Fruit fly (Drosophila melanogaster) whole organism, wandering third instar larva: ENCODE measurements around the gene Gr5a.

ENCODE experiments used
- Abd-B ChIP-seq: fragments of >200 bp; optimal IDR thresholded peaks from 2 replicates; lab custom pipeline; 2017; ENCODE audit warnings: missing biosample characterization, missing genetic modification characterization
- CG32264 ChIP-seq: fragments of 200-800 bp; sonication (Bioruptor generic); optimal IDR thresholded peaks from 2 replicates; lab custom pipeline; 2016; ENCODE audit warnings: missing biosample characterization, missing genetic modification characterization
- CG9705 ChIP-seq: fragments of 200-800 bp; sonication (Bioruptor generic); optimal IDR thresholded peaks from 2 replicates; lab custom pipeline; 2018; ENCODE audit warnings: missing biosample characterization, mild to moderate bottlenecking, missing genetic modification characterization
- CrebA ChIP-seq: fragments of 200-800 bp; sonication (Bioruptor generic); optimal IDR thresholded peaks from 2 replicates; lab custom pipeline; 2016; ENCODE audit warnings: missing biosample characterization, mild to moderate bottlenecking, missing genetic modification characterization, borderline replicate concordance
- Dfd ChIP-seq: fragments of >200 bp; optimal IDR thresholded peaks from 2 replicates; lab custom pipeline; 2017; ENCODE audit warnings: missing biosample characterization, missing genetic modification characterization
- Dif ChIP-seq: fragments of 200-275, 200-300 bp; sonication (Bioruptor generic); optimal IDR thresholded peaks from 2 replicates; lab custom pipeline; 2018; ENCODE audit warnings: missing biosample characterization, missing genetic modification characterization; ENCODE audit not compliant: partially characterized antibody
- GATAd ChIP-seq: sonication (Bioruptor generic); optimal IDR thresholded peaks from 2 replicates; lab custom pipeline; 2016; ENCODE audit warnings: missing biosample characterization, missing genetic modification characterization
- HLH106 ChIP-seq: fragments of 200-800 bp; optimal IDR thresholded peaks from 3 replicates; lab custom pipeline; 2019; ENCODE audit warnings: missing biosample characterization, mild to moderate bottlenecking, missing genetic modification characterization, moderate library complexity
- Hnf4 ChIP-seq: fragments of 200-800 bp; sonication (Bioruptor generic); optimal IDR thresholded peaks from 2 replicates; lab custom pipeline; 2016; ENCODE audit warnings: missing biosample characterization, mild to moderate bottlenecking, missing genetic modification characterization
- Hr78 ChIP-seq: fragments of >200 bp; optimal IDR thresholded peaks from 2 replicates; lab custom pipeline; 2017; ENCODE audit warnings: missing biosample characterization, missing genetic modification characterization
- Hr83 ChIP-seq: fragments of 200-300 bp; sonication (Bioruptor generic); optimal IDR thresholded peaks from 2 replicates; lab custom pipeline; 2016; ENCODE audit warnings: missing biosample characterization, mild to moderate bottlenecking, missing genetic modification characterization, moderate library complexity; ENCODE audit not compliant: poor library complexity, severe bottlenecking
- Jra ChIP-seq: sonication (Bioruptor generic); optimal IDR thresholded peaks from 2 replicates; lab custom pipeline; 2016; ENCODE audit warnings: missing biosample characterization, missing genetic modification characterization
- Mio ChIP-seq: sonication (Bioruptor generic); optimal IDR thresholded peaks from 2 replicates; lab custom pipeline; 2016; ENCODE audit warnings: missing biosample characterization, missing genetic modification characterization
- Myc ChIP-seq: fragments of >200 bp; optimal IDR thresholded peaks from 2 replicates; lab custom pipeline; 2017
- OdsH ChIP-seq: fragments of 200-800 bp; sonication (Bioruptor generic); optimal IDR thresholded peaks from 2 replicates; lab custom pipeline; 2016; ENCODE audit warnings: missing biosample characterization, mild to moderate bottlenecking, missing genetic modification characterization
- Rel ChIP-seq, 2 experiments: fragments of 200-800 bp; sonication (Bioruptor generic) in 1 of 2; optimal IDR thresholded peaks; 2 replicates in 1 of 2; 3 replicates in 1 of 2; lab custom pipeline; 2016 to 2019; ENCODE audit warnings: mild to moderate bottlenecking in 2 of 2, missing biosample characterization in 2 of 2, missing genetic modification characterization in 2 of 2, moderate library complexity in 1 of 2
- Sp1 ChIP-seq: fragments of 200-800 bp; sonication (Bioruptor generic); optimal IDR thresholded peaks from 3 replicates; lab custom pipeline; 2019; ENCODE audit warnings: missing biosample characterization, mild to moderate bottlenecking, missing genetic modification characterization, moderate library complexity
- Vsx2 ChIP-seq: fragments of 200-300, 225-300 bp; sonication (Bioruptor generic); optimal IDR thresholded peaks from 2 replicates; lab custom pipeline; 2018; ENCODE audit warnings: missing biosample characterization, missing genetic modification characterization; ENCODE audit not compliant: partially characterized antibody
- br ChIP-seq: fragments of 200-800 bp; sonication (Bioruptor generic); optimal IDR thresholded peaks from 2 replicates; lab custom pipeline; 2016; ENCODE audit warnings: missing biosample characterization, missing genetic modification characterization
- brk ChIP-seq: fragments of 200-800 bp; sonication (Bioruptor generic); optimal IDR thresholded peaks from 2 replicates; lab custom pipeline; 2016; ENCODE audit warnings: missing biosample characterization, mild to moderate bottlenecking, missing genetic modification characterization
- dl ChIP-seq, 2 experiments: fragments of 175-275, 200-275 bp in 1 of 2; fragments of 200-275 bp in 1 of 2; sonication (Bioruptor generic); optimal IDR thresholded peaks; lab custom pipeline; 2018; ENCODE audit warnings: mild to moderate bottlenecking in 2 of 2, missing biosample characterization in 2 of 2, missing genetic modification characterization in 2 of 2, moderate library complexity in 2 of 2; ENCODE audit not compliant: partially characterized antibody in 2 of 2, insufficient read depth in 1 of 2
- dmrt93B ChIP-seq: fragments of 200-800 bp; sonication (Bioruptor generic); optimal IDR thresholded peaks from 2 replicates; lab custom pipeline; 2018; ENCODE audit warnings: missing biosample characterization, mild to moderate bottlenecking, missing genetic modification characterization
- dsf ChIP-seq: sonication (Bioruptor generic); optimal IDR thresholded peaks from 2 replicates; lab custom pipeline; 2016; ENCODE audit warnings: missing biosample characterization, missing genetic modification characterization, borderline replicate concordance
- ey ChIP-seq: fragments of 200-800 bp; sonication (Bioruptor generic); optimal IDR thresholded peaks from 2 replicates; lab custom pipeline; 2016; ENCODE audit warnings: missing biosample characterization, missing genetic modification characterization
- foxo ChIP-seq, 2 experiments: fragments of 200-800 bp; sonication (Bioruptor generic); optimal IDR thresholded peaks; 2 replicates in 1 of 2; 3 replicates in 1 of 2; lab custom pipeline; 2016 to 2017; ENCODE audit warnings: missing biosample characterization in 2 of 2, missing genetic modification characterization in 2 of 2
- fru ChIP-seq: fragments of 200-800 bp; sonication (Bioruptor generic); optimal IDR thresholded peaks from 3 replicates; lab custom pipeline; 2016; ENCODE audit warnings: missing biosample characterization, mild to moderate bottlenecking, missing genetic modification characterization
- h ChIP-seq: fragments of 200-800 bp; sonication (Bioruptor generic); optimal IDR thresholded peaks from 3 replicates; lab custom pipeline; 2016; ENCODE audit warnings: missing biosample characterization, mild to moderate bottlenecking, missing genetic modification characterization
- jim ChIP-seq: fragments of 175-275, 200-325 bp; sonication (Bioruptor generic); optimal IDR thresholded peaks from 2 replicates; lab custom pipeline; 2016; ENCODE audit warnings: missing biosample characterization, mild to moderate bottlenecking, missing genetic modification characterization
- pan ChIP-seq: fragments of >200 bp; optimal IDR thresholded peaks from 2 replicates; lab custom pipeline; 2017
- psq ChIP-seq: fragments of 200-800 bp; sonication (Bioruptor generic); optimal IDR thresholded peaks from 3 replicates; lab custom pipeline; 2017; ENCODE audit warnings: missing biosample characterization, mild to moderate bottlenecking, missing genetic modification characterization, moderate library complexity
- rgr ChIP-seq: fragments of 200-800 bp; sonication (Bioruptor generic); optimal IDR thresholded peaks from 3 replicates; lab custom pipeline; 2016; ENCODE audit warnings: missing biosample characterization, mild to moderate bottlenecking, missing genetic modification characterization
- sage ChIP-seq: fragments of 200-800 bp; sonication (Bioruptor generic); optimal IDR thresholded peaks from 2 replicates; lab custom pipeline; 2016; ENCODE audit warnings: missing biosample characterization, mild to moderate bottlenecking, missing genetic modification characterization
- sv ChIP-seq: fragments of 200-800 bp; sonication (Bioruptor generic); optimal IDR thresholded peaks from 3 replicates; lab custom pipeline; 2016; ENCODE audit warnings: missing biosample characterization, missing genetic modification characterization
- tai ChIP-seq: sonication (Bioruptor generic); optimal IDR thresholded peaks from 2 replicates; lab custom pipeline; 2016; ENCODE audit warnings: missing biosample characterization, missing genetic modification characterization
- usp ChIP-seq: fragments of >200 bp; optimal IDR thresholded peaks from 2 replicates; lab custom pipeline; 2017; ENCODE audit warnings: missing biosample characterization, missing genetic modification characterization
- woc ChIP-seq: sonication (Bioruptor generic); optimal IDR thresholded peaks from 2 replicates; lab custom pipeline; 2016; ENCODE audit warnings: missing biosample characterization, mild to moderate bottlenecking, missing genetic modification characterization

Gr5a gene

DNA sequence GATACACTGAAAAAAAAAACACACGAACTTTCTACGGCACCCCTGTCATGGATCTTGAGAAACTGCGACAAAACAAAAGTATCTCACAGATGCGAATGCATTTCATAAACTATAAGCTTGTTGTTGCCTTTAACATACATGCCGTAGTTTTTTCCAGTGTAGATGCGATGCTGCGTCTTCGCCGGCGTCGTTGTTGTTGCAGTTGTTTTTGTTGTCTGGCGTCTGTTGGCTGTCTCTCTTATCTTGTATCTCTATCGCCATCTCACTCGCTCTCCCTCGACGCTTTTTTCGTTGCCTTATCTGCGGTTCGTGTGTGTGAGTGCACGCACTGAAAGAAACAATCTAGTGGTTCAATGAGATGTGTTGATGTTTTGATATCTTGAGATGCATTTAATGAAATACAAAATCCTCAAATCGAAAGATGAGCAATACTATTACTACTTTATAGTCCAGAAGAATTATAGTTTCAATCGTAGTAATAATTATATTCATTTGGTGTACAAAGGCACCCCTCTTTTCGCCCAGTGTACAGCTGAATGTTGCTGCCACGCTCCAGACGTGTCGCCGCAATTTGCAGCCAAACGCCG is 16.1 kb downstream of the Gr5a start (continued):
- TF ChIP-seq HLH106 (peak; percentile 79), jim (GFP tag; lab: Kevin White, UChicago) (peak; percentile 67), Hr78 (GFP tag; lab: Kevin White, UChicago) (no peak), Hnf4 (GFP tag; lab: Kevin White, UChicago) (peak; percentile 97), psq (GFP tag; lab: Kevin White, UChicago) (peak; percentile 93), br (peak; percentile 98), sage (GFP tag; lab: Kevin White, UChicago) (peak; percentile 94)

DNA sequence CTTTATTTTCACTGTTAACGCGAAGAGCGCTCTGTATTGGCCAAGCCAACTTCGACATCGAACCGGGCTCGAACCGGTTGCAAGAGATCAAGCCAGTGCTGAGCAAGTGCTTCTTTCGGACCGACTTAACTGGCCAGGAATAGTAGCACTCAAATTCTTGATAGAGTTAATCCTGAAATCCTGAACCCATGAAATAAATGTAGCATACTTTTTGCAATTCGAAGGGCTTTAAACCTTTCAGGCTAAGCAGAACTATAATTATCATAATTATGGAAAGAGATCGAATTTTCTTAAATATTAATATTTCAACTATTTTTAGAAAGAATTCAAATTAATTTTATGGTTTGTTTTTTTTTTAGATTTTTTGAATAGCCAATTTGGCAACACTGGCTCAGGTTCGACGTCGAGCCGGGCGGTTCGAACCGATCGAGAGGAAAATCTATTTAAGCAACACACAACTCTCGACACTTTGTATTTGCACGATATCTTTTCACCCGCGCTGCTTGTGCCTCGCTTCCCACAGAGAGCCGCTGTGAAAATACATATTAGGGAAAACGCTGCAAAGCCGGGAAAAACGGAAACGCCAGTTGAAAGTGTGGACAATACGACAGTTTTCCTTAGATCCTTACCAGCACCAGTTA is 17.8 kb downstream of the Gr5a start, which contains the start of gene AdamTS-B:
Gene AdamTS-B, plus strand, starts transcription at position 471 of the 641 bp plus-strand sequence.
- TF ChIP-seq tai (GFP tag; lab: Kevin White, UChicago) (no peak), sage (GFP tag; lab: Kevin White, UChicago) (no peak), dmrt93B (GFP tag; lab: Kevin White, UChicago) (peak; percentile 52), h (GFP tag; lab: Kevin White, UChicago) (peak; percentile 49), CG9705 (GFP tag; lab: Kevin White, UChicago) (peak; percentile 51), Rel (GFP tag; optimal IDR thresholded peaks at IDR 0.05; lab: Kevin White, UChicago) (no peak), Rel (tag; optimal IDR thresholded peaks at IDR 0.05; lab: Kevin White, UChicago) (no peak), Hr78 (GFP tag; lab: Kevin White, UChicago) (no peak), CrebA (GFP tag; lab: Kevin White, UChicago) (no peak), fru (GFP tag; lab: Kevin White, UChicago) (peak; percentile 72), Hr83 (GFP tag; lab: Kevin White, UChicago) (no peak), Vsx2 (GFP tag; lab: Kevin White, UChicago) (no peak), woc (GFP tag; lab: Kevin White, UChicago) (no peak), Myc (lab: Kevin White, UChicago) (peak; percentile 94), OdsH (GFP tag; lab: Kevin White, UChicago) (peak; percentile 60), brk (GFP tag; lab: Kevin White, UChicago) (no peak), dl (GFP tag; optimal IDR thresholded peaks at IDR 0.05; lab: Kevin White, UChicago; ENCODE audit: insufficient read depth in 1 of 2, partially characterized antibody in 2 of 2) (no peak), rgr (GFP tag; lab: Kevin White, UChicago) (peak; percentile 35), ey (GFP tag; lab: Kevin White, UChicago) (peak; percentile 51), foxo (GFP tag; optimal IDR thresholded peaks at IDR 0.05; lab: Kevin White, UChicago) (peak in 1 of 2 experiments; percentile 74), br (peak; percentile 47), psq (GFP tag; lab: Kevin White, UChicago) (peak; percentile 22), Sp1 (GFP tag; lab: Kevin White, UChicago) (peak; percentile 59), HLH106 (peak; percentile 74), Mio (GFP tag; lab: Kevin White, UChicago) (no peak)

DNA sequence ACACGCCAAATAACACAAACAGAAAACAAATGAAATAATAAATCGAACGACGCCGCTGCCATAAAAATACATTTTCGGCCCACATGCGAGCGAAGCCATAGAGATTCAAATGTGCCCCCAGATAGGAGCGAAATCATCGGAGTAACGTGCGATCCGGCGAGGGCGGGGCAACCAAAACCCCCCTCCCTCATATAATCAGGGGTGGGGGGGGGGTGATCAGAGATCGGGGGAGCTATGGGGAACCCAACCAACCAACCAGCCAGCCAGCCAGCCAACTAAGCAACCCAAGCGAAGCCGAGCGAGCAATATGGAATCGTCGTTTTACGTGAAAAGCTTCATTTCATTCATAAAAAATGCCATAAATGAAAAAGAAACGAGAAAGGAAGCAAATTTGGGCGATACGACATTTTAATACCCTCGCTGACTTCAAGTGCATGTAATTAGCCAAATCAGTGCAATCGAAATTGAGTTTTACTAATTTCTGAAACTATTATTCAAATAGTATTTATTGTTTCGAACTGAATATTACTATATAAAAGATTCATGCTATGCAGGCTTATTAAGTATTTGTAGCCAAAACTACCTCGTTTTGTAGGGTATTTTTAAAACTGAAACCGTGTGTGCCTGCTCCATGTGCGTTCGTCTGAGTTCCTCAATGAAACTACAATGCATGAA is 19.5 kb downstream of the Gr5a start:
- peak; percentile 48 for TF ChIP-seq HLH106
- no peak for TF ChIP-seq Dfd
- TF ChIP-seq CG32264 (GFP tag; lab: Kevin White, UChicago): no peak
- TF ChIP-seq dmrt93B (GFP tag; lab: Kevin White, UChicago): no peak
- TF ChIP-seq Jra (GFP tag; lab: Kevin White, UChicago): no peak
- TF ChIP-seq dsf (GFP tag; lab: Kevin White, UChicago): no peak
- no peak for TF ChIP-seq Myc (lab: Kevin White, UChicago)
- no peak for TF ChIP-seq CG9705 (GFP tag; lab: Kevin White, UChicago)
- TF ChIP-seq fru (GFP tag; lab: Kevin White, UChicago): peak; percentile 66
- TF ChIP-seq tai (GFP tag; lab: Kevin White, UChicago): no peak
- TF ChIP-seq rgr (GFP tag; lab: Kevin White, UChicago): peak; percentile 63
- TF ChIP-seq Hnf4 (GFP tag; lab: Kevin White, UChicago): no peak
- TF ChIP-seq pan (lab: Kevin White, UChicago): no peak
- no peak for TF ChIP-seq CrebA (GFP tag; lab: Kevin White, UChicago)
- TF ChIP-seq woc (GFP tag; lab: Kevin White, UChicago): peak; percentile 70
- TF ChIP-seq Mio (GFP tag; lab: Kevin White, UChicago): no peak
- TF ChIP-seq sv (GFP tag; lab: Kevin White, UChicago): peak; percentile 67
- peak; percentile 48 for TF ChIP-seq OdsH (GFP tag; lab: Kevin White, UChicago)
- no peak for TF ChIP-seq usp
- no peak for TF ChIP-seq Hr83 (GFP tag; lab: Kevin White, UChicago)
- TF ChIP-seq Rel (GFP tag; optimal IDR thresholded peaks at IDR 0.05; lab: Kevin White, UChicago): no peak
- TF ChIP-seq Rel (tag; optimal IDR thresholded peaks at IDR 0.05; lab: Kevin White, UChicago): no peak
- no peak for TF ChIP-seq brk (GFP tag; lab: Kevin White, UChicago)
- peak; percentile 60 for TF ChIP-seq ey (GFP tag; lab: Kevin White, UChicago)
- no peak for TF ChIP-seq GATAd (GFP tag; lab: Kevin White, UChicago)
- TF ChIP-seq jim (GFP tag; lab: Kevin White, UChicago): no peak
- no peak for TF ChIP-seq Abd-B
- TF ChIP-seq Dif (GFP tag; lab: Kevin White, UChicago): no peak
- TF ChIP-seq h (GFP tag; lab: Kevin White, UChicago): peak; percentile 72
- peak; percentile 44 for TF ChIP-seq psq (GFP tag; lab: Kevin White, UChicago)
- no peak for TF ChIP-seq Vsx2 (GFP tag; lab: Kevin White, UChicago)
- TF ChIP-seq Sp1 (GFP tag; lab: Kevin White, UChicago): peak; percentile 17
- peak; percentile 18 for TF ChIP-seq sage (GFP tag; lab: Kevin White, UChicago)
- no peak for TF ChIP-seq Hr78 (GFP tag; lab: Kevin White, UChicago)
- peak; percentile 33 for TF ChIP-seq br
